Worm (Caenorhabditis elegans): Measurements from ENCODE around the gene clh-1.

Gene clh-1

DNA sequence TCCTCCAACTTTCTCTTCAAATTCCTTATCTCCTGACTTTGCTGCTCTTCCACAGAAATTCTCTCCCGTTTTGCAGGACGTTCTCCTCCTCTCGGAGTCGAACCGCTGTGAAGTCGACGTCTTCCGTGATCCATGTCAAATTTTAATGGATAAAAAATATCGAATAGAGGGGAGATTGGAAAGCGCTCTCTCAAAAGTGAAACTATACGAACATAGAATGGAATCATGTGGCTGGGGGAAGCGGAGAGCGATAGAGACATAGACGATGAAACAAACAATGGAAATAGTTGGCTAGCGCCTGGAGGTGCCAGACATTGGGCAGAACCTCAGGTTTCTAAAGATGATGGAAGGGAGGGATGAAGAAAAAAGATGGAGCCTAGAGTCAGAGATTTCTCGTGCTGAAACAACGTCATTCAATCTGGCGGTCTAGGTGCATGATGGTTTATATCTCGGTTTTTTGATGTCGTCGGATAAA is 42.3 kb downstream of the clh-1 start, which contains the start of gene F43G6.8 (continued):
- TF ChIP-seq blmp-1 (tag; optimal IDR thresholded peaks at IDR 0.05) (peak; percentile 97), tlp-1 (tag; optimal IDR thresholded peaks at IDR 0.05) (no peak), ets-5 (GFP tag; IDR thresholded peaks at IDR 0.05) (no peak), pag-3 (tag; optimal IDR thresholded peaks at IDR 0.05; ENCODE audit: borderline replicate concordance, insufficient read depth) (no peak), snpc-4 (tag; optimal IDR thresholded peaks at IDR 0.05) (peak; percentile 44), lin-39 (tag; optimal IDR thresholded peaks at IDR 0.05) (no peak), C04F5.9 (tag; optimal IDR thresholded peaks at IDR 0.05) (no peak), dsc-1 (tag; optimal IDR thresholded peaks at IDR 0.05) (no peak), snu-23 (GFP tag; optimal IDR thresholded peaks at IDR 0.05) (peak; percentile 62), nhr-84 (tag; optimal IDR thresholded peaks at IDR 0.05) (no peak), C34B4.2 (tag; optimal IDR thresholded peaks at IDR 0.05) (no peak), nhr-77 (tag; optimal IDR thresholded peaks at IDR 0.05) (no peak), pax-3 (tag; optimal IDR thresholded peaks at IDR 0.05) (no peak), ceh-8 (GFP tag; optimal IDR thresholded peaks at IDR 0.05) (no peak), skn-1 (tag; optimal IDR thresholded peaks at IDR 0.05) (peak; percentile 21), ces-1 (GFP tag; optimal IDR thresholded peaks at IDR 0.05) (no peak), egl-27 (tag; optimal IDR thresholded peaks at IDR 0.05) (no peak), ztf-4 (tag; optimal IDR thresholded peaks at IDR 0.05) (peak; percentile 2), unc-62 (GFP tag; optimal IDR thresholded peaks at IDR 0.05) (no peak), nhr-90 (tag; optimal IDR thresholded peaks at IDR 0.05; ENCODE audit: poor library complexity) (no peak), nhr-237 (tag; optimal IDR thresholded peaks at IDR 0.05) (no peak), unc-130 (tag; optimal IDR thresholded peaks at IDR 0.05) (peak; percentile 58), efl-1 (optimal IDR thresholded peaks at IDR 0.05) (peak; percentile 53 to 64), efl-1 (GFP tag; optimal IDR thresholded peaks at IDR 0.05 in 1 of 2) (peak; percentile 27 to 92), fos-1 (tag; optimal IDR thresholded peaks at IDR 0.05) (no peak), nhr-19 (GFP tag; conservative IDR thresholded peaks at IDR 0.05) (no peak), nhr-76 (tag; optimal IDR thresholded peaks at IDR 0.05) (no peak), isw-1 (GFP tag; IDR thresholded peaks at IDR 0.05) (0 out of 2 replicates have a peak, but pooled peaks have one; percentile 19), ceh-63 (GFP tag; optimal IDR thresholded peaks at IDR 0.05) (no peak), aha-1 (tag; optimal IDR thresholded peaks at IDR 0.05) (no peak), nhr-12 (tag; optimal IDR thresholded peaks at IDR 0.05) (no peak), mep-1 (tag; optimal IDR thresholded peaks at IDR 0.05) (peak; percentile 71), Y116A8C.19 (tag; optimal IDR thresholded peaks at IDR 0.05; ENCODE audit: borderline replicate concordance) (no peak), elt-2 (tag; optimal IDR thresholded peaks at IDR 0.05) (no peak), lin-35 (GFP tag; optimal IDR thresholded peaks at IDR 0.05) (peak; percentile 46 to 64), nhr-20 (tag; optimal IDR thresholded peaks at IDR 0.05) (peak; percentile 59), tbx-2 (tag; optimal IDR thresholded peaks at IDR 0.05) (no peak)

DNA sequence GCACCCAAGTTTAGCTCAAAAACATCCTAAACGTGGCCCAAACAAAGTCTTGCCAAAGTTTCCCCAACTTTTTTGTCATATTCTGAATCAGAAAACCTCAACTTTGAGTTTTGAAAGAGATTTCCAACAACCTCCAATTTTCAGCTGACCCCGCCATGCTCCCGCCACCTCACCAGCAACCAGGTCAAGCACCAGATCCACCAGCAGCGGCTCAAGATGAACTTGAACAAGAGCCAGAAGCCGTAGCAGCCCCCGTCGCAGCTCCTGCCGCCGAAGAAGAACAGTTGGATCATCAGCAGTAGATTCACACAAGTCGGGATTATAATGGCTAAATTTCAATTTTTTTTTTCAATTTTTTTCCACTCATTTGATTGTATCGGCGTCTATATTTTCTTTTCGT is 45.0 kb downstream of the clh-1 start:
- no peak for TF ChIP-seq ama-1 (optimal IDR thresholded peaks at IDR 0.05)
- TF ChIP-seq tbx-2 (tag; optimal IDR thresholded peaks at IDR 0.05), result no peak
- TF ChIP-seq C16A3.4 (tag; optimal IDR thresholded peaks at IDR 0.05), result no peak
- TF ChIP-seq grh-1 (GFP tag; IDR thresholded peaks at IDR 0.05), result no peak
- TF ChIP-seq nhr-12 (tag; optimal IDR thresholded peaks at IDR 0.05), result no peak
- TF ChIP-seq nhr-47 (tag; optimal IDR thresholded peaks at IDR 0.05), result no peak
- no peak for TF ChIP-seq nhr-19 (GFP tag; conservative IDR thresholded peaks at IDR 0.05)

DNA sequence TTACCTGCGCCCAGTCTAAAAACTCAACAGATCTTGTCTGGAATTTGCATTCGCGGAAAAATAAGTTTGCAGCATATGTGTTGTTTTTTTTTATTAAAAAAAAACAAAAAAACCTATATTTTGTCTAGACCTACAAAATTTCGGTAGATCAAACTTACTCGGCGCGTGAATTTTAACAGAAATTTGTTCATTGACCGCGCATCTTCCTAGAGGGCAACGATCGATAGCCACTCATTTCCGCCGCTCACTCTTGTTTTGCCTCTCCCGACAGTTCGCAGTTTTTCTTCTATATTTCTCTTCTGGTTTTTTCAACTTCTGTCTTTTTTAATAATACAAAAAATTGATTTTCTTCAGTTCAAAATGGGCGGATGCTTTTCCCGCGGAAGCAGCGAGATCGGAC is 45.8 kb downstream of the clh-1 start, which contains the start of gene F43G6.7:
TSS of gene F43G6.7 (plus strand) at position 355 of the 400 bp plus-strand sequence.
- TF ChIP-seq ces-1 (GFP tag; optimal IDR thresholded peaks at IDR 0.05) (no peak), blmp-1 (tag; optimal IDR thresholded peaks at IDR 0.05) (no peak), C34B4.2 (tag; optimal IDR thresholded peaks at IDR 0.05) (no peak), nhr-77 (tag; optimal IDR thresholded peaks at IDR 0.05) (no peak), sox-4 (tag; optimal IDR thresholded peaks at IDR 0.05) (no peak), unc-130 (tag; optimal IDR thresholded peaks at IDR 0.05) (no peak), nhr-20 (tag; optimal IDR thresholded peaks at IDR 0.05) (no peak), pag-3 (tag; optimal IDR thresholded peaks at IDR 0.05; ENCODE audit: borderline replicate concordance, insufficient read depth) (no peak), elt-2 (tag; optimal IDR thresholded peaks at IDR 0.05) (no peak), nhr-19 (GFP tag; conservative IDR thresholded peaks at IDR 0.05) (no peak), nhr-85 (tag) (no peak), snu-23 (GFP tag; optimal IDR thresholded peaks at IDR 0.05) (no peak), zip-4 (GFP tag; optimal IDR thresholded peaks at IDR 0.05) (no peak), lir-3 (tag; optimal IDR thresholded peaks at IDR 0.05; ENCODE audit: poor library complexity) (no peak), ztf-11 (tag; optimal IDR thresholded peaks at IDR 0.05) (no peak), nhr-90 (tag; optimal IDR thresholded peaks at IDR 0.05; ENCODE audit: poor library complexity) (no peak), nhr-237 (tag; optimal IDR thresholded peaks at IDR 0.05) (no peak), nhr-84 (tag; optimal IDR thresholded peaks at IDR 0.05) (no peak)
